Fruit fly (Drosophila melanogaster): ENCODE measurements around the gene Cbp80.

The Cbp80 gene

DNA sequence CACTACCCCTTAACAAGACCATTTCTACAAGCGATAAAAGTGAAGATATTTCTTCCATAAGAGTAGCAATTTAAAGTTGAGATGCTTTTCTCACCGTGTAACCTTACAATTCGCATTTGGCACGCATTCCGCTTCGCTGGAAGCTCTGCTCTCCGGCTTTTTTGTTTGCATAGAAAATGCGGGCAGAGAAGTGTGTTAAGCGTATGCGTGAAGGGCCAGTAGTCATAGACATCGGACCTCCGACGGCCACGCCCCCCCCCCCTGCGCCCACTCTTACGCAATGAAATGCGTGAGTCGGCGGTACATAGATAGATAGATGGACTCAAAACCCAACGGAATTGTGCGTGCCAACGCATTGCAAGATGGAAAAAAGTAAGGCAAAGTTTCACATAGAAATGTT lies 19.6 kb downstream of the Cbp80 start:
- TF ChIP-seq Dll (optimal IDR thresholded peaks at IDR 0.05) = no peak
- no peak for TF ChIP-seq psq (optimal IDR thresholded peaks at IDR 0.05)

DNA sequence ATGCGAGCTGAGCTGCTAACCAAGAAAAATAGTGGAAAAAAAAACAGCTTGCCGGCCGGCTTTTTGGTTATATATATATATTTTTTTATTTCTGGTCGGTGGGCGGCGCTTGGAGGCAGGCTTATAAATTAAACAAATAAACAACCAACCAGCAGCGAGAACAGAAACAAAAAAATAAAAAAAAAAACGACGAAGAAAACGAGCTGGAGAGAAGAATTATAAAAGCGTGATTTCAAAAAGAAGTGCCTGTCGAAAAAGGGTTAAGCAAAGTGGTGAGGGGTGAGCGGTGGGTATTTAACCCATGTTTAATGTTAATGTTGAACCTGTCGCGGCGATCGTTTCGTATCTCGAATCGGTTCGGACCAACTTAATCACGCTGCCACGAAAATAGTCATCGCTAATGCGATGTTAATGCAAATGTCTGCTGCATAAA lies 21.4 kb downstream of the Cbp80 start:
- TF ChIP-seq CG8478 (optimal IDR thresholded peaks at IDR 0.05) (no peak), psq (optimal IDR thresholded peaks at IDR 0.05) (no peak), usp (GFP tag; optimal IDR thresholded peaks at IDR 0.05) (no peak), pan (optimal IDR thresholded peaks at IDR 0.05) (no peak), Dll (optimal IDR thresholded peaks at IDR 0.05) (no peak), EcR (GFP tag; optimal IDR thresholded peaks at IDR 0.05) (no peak)

DNA sequence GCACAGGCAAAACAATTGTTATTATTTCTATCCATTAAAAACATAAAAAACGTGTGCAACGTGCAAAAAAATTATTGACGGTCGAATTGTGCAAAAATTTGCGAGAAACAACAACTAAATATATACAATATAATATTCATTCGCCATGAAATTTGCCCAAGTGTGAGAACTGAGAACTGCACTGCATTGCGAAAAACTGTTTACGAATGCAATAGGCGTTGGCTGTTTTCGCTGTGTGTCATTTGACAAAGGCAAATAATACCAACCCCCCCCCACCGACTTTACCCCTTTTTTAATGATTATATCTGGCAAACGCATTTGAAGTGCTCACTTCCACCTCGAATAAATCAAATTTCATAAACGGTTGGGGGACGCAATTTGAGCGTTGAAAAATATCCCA lies 25.2 kb downstream of the Cbp80 start:
- no peak for TF ChIP-seq EcR (GFP tag; optimal IDR thresholded peaks at IDR 0.05)
- TF ChIP-seq CG8478 (optimal IDR thresholded peaks at IDR 0.05) = no peak
- TF ChIP-seq pan (optimal IDR thresholded peaks at IDR 0.05) = no peak
- no peak for TF ChIP-seq Dll (optimal IDR thresholded peaks at IDR 0.05)
- no peak for TF ChIP-seq usp (GFP tag; optimal IDR thresholded peaks at IDR 0.05)
- TF ChIP-seq psq (optimal IDR thresholded peaks at IDR 0.05) = no peak

DNA sequence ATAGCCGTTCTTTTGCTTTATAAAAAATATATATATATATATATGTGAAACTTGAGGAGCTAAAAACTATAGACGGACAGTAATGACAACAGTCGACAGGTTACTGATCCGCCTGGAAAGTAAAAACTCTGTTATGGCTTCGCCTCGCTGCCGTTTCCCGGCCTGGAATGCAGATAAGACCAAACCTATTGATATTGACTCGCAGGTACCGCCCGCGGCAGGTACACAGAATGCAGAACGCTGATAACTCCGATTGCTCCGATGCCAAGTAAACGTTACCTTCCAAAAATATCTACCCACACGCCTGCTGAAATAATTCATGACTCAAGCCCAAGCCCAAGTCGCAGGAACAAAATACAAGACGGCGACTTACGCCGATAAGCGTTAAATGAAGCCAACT lies 27.6 kb downstream of the Cbp80 start:
- TF ChIP-seq EcR (GFP tag; optimal IDR thresholded peaks at IDR 0.05) = no peak
- no peak for TF ChIP-seq psq (optimal IDR thresholded peaks at IDR 0.05)
- no peak for TF ChIP-seq CG8478 (optimal IDR thresholded peaks at IDR 0.05)
- TF ChIP-seq Dll (optimal IDR thresholded peaks at IDR 0.05) = no peak

DNA sequence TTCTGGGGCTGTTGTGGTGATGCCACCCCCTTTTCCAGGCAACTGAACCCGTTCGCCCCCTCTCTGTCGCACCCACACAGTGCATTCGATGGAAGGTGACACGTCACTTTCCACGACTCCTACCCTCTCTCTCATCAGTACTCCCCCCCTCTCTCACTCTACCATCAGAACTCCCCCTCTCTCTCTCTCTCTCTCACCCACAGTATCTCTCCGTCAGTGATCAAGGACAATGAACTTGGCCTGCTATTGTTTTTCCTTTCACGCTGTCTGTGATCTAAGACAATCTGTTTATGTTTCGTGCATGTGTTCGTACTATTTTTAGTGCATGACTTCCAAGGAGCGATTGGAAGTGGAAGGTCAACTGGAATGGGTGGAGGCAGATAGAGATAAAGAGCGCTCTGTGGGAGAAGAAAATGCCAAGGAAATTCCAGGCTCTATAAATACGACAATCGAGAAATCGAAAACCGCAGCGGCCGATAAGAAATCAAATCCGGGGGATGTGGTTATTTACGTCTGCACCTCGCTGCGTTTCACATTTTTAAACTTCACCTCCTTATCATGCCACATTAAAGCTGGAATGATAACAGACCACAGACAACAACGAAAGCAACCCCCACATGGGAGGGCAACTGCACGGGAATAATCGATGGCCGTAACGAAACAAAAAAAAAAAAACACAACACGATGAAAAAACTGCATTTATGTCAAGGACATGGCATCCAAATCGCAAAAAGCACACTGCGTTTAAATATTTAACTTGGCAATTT lies 28.5 kb downstream of the Cbp80 start:
- peak in 1 of 2 experiments; percentile 75 for TF ChIP-seq EcR (GFP tag; optimal IDR thresholded peaks at IDR 0.05)
- TF ChIP-seq Dll (optimal IDR thresholded peaks at IDR 0.05) = no peak
- no peak for TF ChIP-seq CG8478 (optimal IDR thresholded peaks at IDR 0.05)

DNA sequence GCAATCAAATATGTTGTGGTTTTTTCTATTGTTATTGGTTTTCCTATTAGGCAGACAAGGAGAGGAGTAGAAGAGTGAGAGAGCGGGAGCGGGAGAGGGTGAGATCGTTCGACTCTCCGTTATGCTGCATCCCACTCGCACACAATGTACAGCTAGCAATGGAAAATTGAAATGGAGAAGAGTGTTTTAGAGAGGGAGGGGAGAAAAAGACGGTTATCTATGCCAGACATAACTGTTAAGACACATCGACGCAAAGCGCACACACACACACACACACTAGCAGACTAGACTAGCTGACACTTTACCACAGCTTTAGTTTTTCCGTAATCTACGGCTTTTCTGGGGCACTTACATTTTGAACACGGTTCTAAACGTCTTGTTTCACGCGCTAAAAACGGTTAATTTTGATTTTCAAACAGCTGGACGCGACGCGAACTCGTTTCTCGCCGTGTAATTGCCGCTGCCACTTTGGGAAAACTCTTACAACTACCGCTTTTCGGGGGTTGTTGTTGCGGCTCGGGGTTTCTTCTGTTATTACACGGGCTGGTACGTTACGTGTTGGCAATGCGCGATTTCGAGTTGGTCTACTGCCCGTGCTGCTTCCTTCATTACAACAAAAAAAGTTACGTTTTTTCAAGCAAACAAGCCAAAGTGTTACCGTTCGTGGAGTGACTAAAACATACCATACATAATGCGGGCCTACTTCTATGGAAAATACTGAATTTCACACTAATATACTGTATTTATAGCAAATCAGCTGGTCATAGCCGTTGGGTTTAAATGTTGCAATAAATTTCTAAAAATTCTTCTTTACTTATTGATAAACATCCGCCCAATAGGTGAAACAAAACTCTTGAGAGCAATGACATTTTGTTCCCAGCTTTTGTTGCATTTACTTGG lies 29.3 kb downstream of the Cbp80 start, which contains the start of gene fzr:
Gene fzr (minus strand): TSS at position 625 of the 900 bp plus-strand sequence.
- TF ChIP-seq CG8478 (optimal IDR thresholded peaks at IDR 0.05) (no peak), usp (GFP tag; optimal IDR thresholded peaks at IDR 0.05) (no peak), psq (optimal IDR thresholded peaks at IDR 0.05) (no peak), Dll (optimal IDR thresholded peaks at IDR 0.05) (no peak), EcR (GFP tag; optimal IDR thresholded peaks at IDR 0.05) (no peak), pan (optimal IDR thresholded peaks at IDR 0.05) (no peak)

DNA sequence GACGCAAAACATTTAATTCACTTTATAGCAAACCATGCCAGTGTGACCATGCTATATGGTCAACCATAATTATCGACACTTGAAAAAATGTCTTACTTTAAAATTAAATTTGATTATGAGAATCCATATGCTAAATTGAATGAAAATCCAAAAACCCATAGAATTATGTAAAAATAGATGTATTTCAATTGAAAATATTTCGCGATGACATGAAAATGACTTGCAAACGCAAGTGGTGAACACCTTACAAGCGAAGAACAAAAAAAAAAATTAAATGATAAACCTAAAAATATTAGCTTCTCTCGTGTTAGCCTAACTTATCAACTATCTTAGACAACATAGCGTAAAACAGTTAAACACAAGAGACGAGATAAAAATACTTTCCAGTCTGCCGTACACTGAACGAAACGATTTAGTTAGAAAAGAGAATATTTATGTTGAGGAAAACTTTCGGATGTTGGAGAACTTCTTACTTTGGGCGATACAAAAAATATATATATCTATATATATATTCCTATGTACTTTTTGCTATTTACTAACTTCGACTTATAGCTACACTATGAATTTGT lies 30.1 kb downstream of the Cbp80 start:
- TF ChIP-seq usp (GFP tag; optimal IDR thresholded peaks at IDR 0.05) = no peak
- TF ChIP-seq CG8478 (optimal IDR thresholded peaks at IDR 0.05) = no peak
- TF ChIP-seq psq (optimal IDR thresholded peaks at IDR 0.05) = no peak
- no peak for TF ChIP-seq EcR (GFP tag; optimal IDR thresholded peaks at IDR 0.05)
- TF ChIP-seq Dll (optimal IDR thresholded peaks at IDR 0.05) = no peak
- no peak for TF ChIP-seq pan (optimal IDR thresholded peaks at IDR 0.05)

DNA sequence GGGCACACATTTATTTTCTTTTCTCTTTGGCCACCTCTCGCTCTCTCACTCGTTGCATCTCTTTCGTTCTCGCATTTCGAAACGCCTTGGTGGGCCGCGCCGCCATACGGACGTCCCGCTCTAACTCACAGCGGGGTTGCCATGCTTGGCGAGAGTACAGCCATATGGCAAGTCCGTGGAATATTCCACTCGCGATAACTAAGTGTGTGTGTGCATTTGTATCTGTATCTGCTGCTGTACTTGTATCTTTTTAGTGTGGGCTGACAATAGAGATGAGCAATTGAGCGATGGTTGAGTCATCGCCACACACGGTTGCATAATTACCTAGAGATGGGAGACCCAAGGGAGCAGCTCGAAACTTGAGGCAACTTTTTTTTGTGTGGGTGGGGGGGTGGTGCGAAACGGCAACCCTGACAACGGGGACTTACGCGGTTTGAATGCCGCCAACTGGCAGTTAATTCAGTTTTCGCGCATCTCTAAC lies 34.7 kb downstream of the Cbp80 start:
- TF ChIP-seq usp (GFP tag; optimal IDR thresholded peaks at IDR 0.05) = no peak
- no peak for TF ChIP-seq EcR (GFP tag; optimal IDR thresholded peaks at IDR 0.05)
- TF ChIP-seq psq (optimal IDR thresholded peaks at IDR 0.05) = no peak
- no peak for TF ChIP-seq pan (optimal IDR thresholded peaks at IDR 0.05)
- peak; percentile 19 for TF ChIP-seq Dll (optimal IDR thresholded peaks at IDR 0.05)
- peak; percentile 78 for TF ChIP-seq CG8478 (optimal IDR thresholded peaks at IDR 0.05)

DNA sequence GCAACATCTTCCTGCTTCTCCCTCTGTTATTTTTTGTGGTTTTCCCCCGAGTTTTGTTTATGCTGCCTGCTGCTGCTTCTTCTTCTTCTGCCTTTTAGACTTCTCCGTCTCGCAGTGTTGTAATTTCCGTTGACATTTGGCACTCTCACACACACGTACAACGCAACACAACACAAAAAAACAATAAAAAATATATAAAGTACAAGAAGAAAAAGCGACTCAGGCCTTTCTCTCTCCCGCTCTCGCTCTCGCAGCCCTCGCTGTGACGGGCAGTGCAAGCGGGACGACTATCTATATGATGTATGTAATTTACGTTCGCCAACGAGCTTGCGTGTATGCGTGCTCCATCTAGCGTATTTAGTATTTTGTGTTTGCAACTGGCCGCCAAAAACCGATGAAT lies 36.3 kb downstream of the Cbp80 start:
- TF ChIP-seq EcR (GFP tag; optimal IDR thresholded peaks at IDR 0.05) (no peak), CG8478 (optimal IDR thresholded peaks at IDR 0.05) (peak; percentile 80)

DNA sequence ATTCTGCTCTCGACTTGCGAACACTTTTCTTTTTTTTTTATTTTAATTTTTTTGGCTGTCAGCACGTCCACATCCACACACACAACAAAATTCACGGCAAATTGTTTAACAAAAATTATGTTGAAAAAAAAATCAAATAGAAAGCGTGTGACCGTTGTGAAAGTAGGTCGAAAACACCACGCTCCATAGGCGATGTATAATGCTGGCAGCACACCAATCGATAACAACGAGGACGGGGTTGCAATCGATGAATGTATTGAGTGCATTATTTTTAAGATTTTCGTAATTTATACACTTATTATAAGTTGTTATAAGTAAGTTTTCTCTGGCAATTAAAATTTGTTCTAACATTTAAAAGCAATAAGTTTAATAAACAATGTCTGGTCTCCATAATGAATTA lies 36.9 kb downstream of the Cbp80 start, which contains the start of gene Pp2C1:
Gene Pp2C1 (minus strand): TSS at position 181 of the 400 bp plus-strand sequence.
- no peak for TF ChIP-seq Dll (optimal IDR thresholded peaks at IDR 0.05)
- TF ChIP-seq usp (GFP tag; optimal IDR thresholded peaks at IDR 0.05) = no peak
- TF ChIP-seq EcR (GFP tag; optimal IDR thresholded peaks at IDR 0.05) = no peak
- TF ChIP-seq pan (optimal IDR thresholded peaks at IDR 0.05) = no peak

DNA sequence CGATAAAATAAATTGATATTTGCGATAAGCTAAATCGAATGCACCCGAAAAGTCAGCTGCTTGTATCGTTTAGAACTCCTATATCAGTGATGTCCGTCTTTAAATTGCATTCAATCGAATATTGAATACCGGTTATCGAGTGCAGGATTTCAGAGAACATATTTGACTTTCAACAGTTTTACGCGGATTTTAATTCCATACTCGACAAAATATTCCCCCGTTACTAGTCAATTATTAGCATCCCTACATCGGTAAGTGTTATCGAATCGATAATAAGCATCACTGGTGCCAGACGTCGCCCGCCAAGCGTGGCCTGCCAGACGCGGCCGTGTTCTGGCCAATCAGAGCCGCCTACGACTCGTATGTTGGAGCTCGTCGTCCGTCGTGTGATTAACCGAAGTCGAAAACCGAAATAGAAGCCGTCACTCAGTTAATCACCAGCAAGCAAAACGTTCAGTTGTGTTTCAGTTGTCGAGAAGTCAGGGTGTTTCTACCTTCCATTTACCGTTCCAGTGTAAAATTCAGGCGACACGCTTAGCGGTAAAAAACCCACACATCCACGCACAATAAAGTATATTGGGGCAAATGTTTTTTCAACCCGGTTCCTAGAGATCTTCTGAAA lies 38.1 kb downstream of the Cbp80 start, which contains the start of gene ctp:
Gene ctp (plus strand): TSS at position 23 of the 622 bp plus-strand sequence.
- TF ChIP-seq psq (optimal IDR thresholded peaks at IDR 0.05) (no peak), pan (optimal IDR thresholded peaks at IDR 0.05) (no peak)

DNA sequence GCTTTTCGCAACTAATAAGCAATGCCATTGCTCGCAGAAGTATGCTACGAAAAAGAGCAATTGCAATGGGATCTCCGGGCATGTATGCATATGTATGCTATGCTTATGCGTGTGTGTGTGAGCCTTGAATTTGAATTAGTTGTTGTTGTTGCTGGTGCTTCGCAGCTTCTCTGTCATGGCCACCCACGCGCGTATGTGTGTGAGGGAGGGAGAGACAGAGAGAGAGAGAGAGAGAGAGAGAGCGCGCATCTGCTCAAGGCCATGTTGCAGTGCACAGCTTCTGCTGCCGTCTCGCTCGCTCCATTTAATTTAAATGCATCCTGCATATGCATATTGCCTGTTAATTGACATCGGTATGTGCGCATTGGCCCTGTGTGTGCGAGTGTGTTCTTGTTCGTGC lies 41.0 kb downstream of the Cbp80 start:
- TF ChIP-seq usp (GFP tag; optimal IDR thresholded peaks at IDR 0.05) (no peak), pan (optimal IDR thresholded peaks at IDR 0.05) (no peak), Dll (optimal IDR thresholded peaks at IDR 0.05) (no peak), CG8478 (optimal IDR thresholded peaks at IDR 0.05) (no peak), EcR (GFP tag; optimal IDR thresholded peaks at IDR 0.05) (no peak), psq (optimal IDR thresholded peaks at IDR 0.05) (no peak)

Data from whole organism.